Worm (Caenorhabditis elegans) whole organism, L3 larva: Measurements from ENCODE around the gene acs-5.

ENCODE experiments used
- R02D3.7 ChIP-seq: fragments of 150-350 bp; optimal IDR thresholded peaks from 2 replicates; lab custom pipeline; 2014; ENCODE audit warnings: missing biosample characterization, missing genetic modification characterization
- ZK546.5 ChIP-seq: sonication (generic microtip); optimal IDR thresholded peaks from 2 replicates; lab custom pipeline; 2017; ENCODE audit warnings: missing biosample characterization, missing genetic modification characterization
- fos-1 ChIP-seq: fragments of 150-350 bp; optimal IDR thresholded peaks from 2 replicates; lab custom pipeline; 2014; ENCODE audit warnings: missing biosample characterization, missing genetic modification characterization
- nhr-237 ChIP-seq: fragments of 150-350 bp; optimal IDR thresholded peaks from 2 replicates; lab custom pipeline; 2014; ENCODE audit warnings: missing biosample characterization, missing genetic modification characterization
- pha-4 ChIP-seq: fragments of 150-350 bp; optimal IDR thresholded peaks from 2 replicates; lab custom pipeline; 2014; ENCODE audit warnings: missing biosample characterization, missing genetic modification reagents, missing genetic modification characterization
- tbx-2 ChIP-seq: sonication (generic microtip); optimal IDR thresholded peaks from 2 replicates; lab custom pipeline; 2016; ENCODE audit warnings: mild to moderate bottlenecking, missing genetic modification characterization, missing compliant biosample characterization
- ztf-4 ChIP-seq: fragments of 150-350 bp; optimal IDR thresholded peaks from 2 replicates; lab custom pipeline; 2014; ENCODE audit warnings: missing biosample characterization, missing genetic modification characterization

ce11 chrIII:13528513-13529249 lies 14.7 kb downstream of the acs-5 start:
- TF ChIP-seq pha-4 (tag; lab: Kevin White, UChicago), result peak; percentile 71
- TF ChIP-seq tbx-2, result no peak
- no peak for TF ChIP-seq R02D3.7 (tag; lab: Kevin White, UChicago)
- no peak for TF ChIP-seq nhr-237
- TF ChIP-seq ZK546.5 (tag; lab: Kevin White, UChicago), result no peak
- TF ChIP-seq ztf-4 (tag; lab: Kevin White, UChicago), result no peak
- TF ChIP-seq fos-1 (tag; lab: Kevin White, UChicago), result no peak
